Fruit fly (Drosophila melanogaster): ENCODE results near the gene sd.

sd gene

DNA sequence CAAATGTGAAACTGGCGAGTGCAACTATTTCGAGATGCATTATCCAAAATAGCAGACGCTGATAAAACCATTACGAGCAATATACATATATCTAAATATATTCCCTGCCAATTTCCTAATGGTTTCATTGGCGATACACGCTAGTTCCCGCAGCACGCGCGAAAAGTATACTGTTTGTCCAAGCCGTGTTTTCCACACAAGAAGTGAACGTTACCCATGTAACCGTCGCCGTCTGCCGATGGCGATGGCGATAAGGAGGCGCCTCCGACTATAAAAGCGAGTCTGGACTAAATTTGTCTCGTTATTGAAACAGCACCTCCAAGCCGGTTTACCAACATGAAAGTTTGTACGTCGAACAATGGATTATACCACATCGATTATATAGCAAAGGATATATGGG, 25.3 kb upstream of the sd start, which contains the start of gene CG43673:
CG43673 (plus strand) TSS at position 301 of the 400 bp plus-strand sequence.
- no peak for TF ChIP-seq wdn (GFP tag; IDR thresholded peaks at IDR 0.05)
- TF ChIP-seq z (GFP tag; IDR thresholded peaks at IDR 0.05): no peak
- TF ChIP-seq abd-A (tag; optimal IDR thresholded peaks at IDR 0.05): no peak
- no peak for TF ChIP-seq TFAM (GFP tag; optimal IDR thresholded peaks at IDR 0.05)
- no peak for TF ChIP-seq CG10321 (GFP tag; IDR thresholded peaks at IDR 0.05)
- TF ChIP-seq CG3995 (GFP tag; optimal IDR thresholded peaks at IDR 0.05): no peak
- TF ChIP-seq trem (tag; optimal IDR thresholded peaks at IDR 0.05): no peak
- no peak for TF ChIP-seq esg (GFP tag; conservative IDR thresholded peaks at IDR 0.05)
- no peak for TF ChIP-seq Sox102F (GFP tag; optimal IDR thresholded peaks at IDR 0.05)
- TF ChIP-seq fd64A (GFP tag; optimal IDR thresholded peaks at IDR 0.05): no peak
- TF ChIP-seq crp (GFP tag; optimal IDR thresholded peaks at IDR 0.05): no peak
- no peak for TF ChIP-seq bab2 (GFP tag; optimal IDR thresholded peaks at IDR 0.05)
- no peak for TF ChIP-seq CG11456 (GFP tag; IDR thresholded peaks at IDR 0.05)
- TF ChIP-seq CG3281 (GFP tag; optimal IDR thresholded peaks at IDR 0.05): no peak
- no peak for TF ChIP-seq CG2120 (GFP tag; optimal IDR thresholded peaks at IDR 0.05)
- no peak for TF ChIP-seq CG6689 (GFP tag; IDR thresholded peaks at IDR 0.05)
- TF ChIP-seq bcd (GFP tag; optimal IDR thresholded peaks at IDR 0.05): no peak
- no peak for TF ChIP-seq maf-S (GFP tag; optimal IDR thresholded peaks at IDR 0.05)
- no peak for TF ChIP-seq insv (GFP tag; optimal IDR thresholded peaks at IDR 0.05)
- TF ChIP-seq C15 (GFP tag; IDR thresholded peaks at IDR 0.05): no peak

DNA sequence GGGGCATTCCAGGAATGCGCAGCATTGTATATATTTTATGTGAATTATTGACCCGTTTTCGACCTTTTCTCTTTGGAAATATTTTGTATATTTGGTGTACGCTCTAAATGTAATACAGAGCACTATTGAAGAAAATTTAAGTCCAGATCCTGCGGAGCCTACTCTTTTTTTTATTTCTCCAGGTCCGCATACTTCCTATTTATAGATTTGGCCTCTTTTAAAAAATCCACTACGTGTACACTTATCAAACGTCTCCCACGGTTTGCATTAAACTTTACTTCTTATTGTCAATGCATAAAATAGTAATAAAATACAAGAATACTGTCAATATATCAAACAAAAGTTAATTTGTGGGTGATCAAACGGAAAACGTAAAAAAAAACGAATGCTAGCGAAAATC, 20.6 kb upstream of the sd start, which contains the start of gene Efhc1.1:
Efhc1.1 (minus strand) TSS at position 101 of the 400 bp plus-strand sequence.
- no peak for TF ChIP-seq hb (GFP tag; IDR thresholded peaks at IDR 0.05; ENCODE audit: partially characterized antibody)
- no peak for TF ChIP-seq CG17359 (tag; optimal IDR thresholded peaks at IDR 0.05)
- TF ChIP-seq slp2 (GFP tag; optimal IDR thresholded peaks at IDR 0.05): no peak
- TF ChIP-seq Nf-YB (GFP tag; optimal IDR thresholded peaks at IDR 0.05): no peak
- no peak for TF ChIP-seq YL-1 (GFP tag; optimal IDR thresholded peaks at IDR 0.05)
- no peak for TF ChIP-seq eyg (GFP tag; optimal IDR thresholded peaks at IDR 0.05)
- TF ChIP-seq tup (GFP tag; optimal IDR thresholded peaks at IDR 0.05): no peak
- TF ChIP-seq CG6689 (GFP tag; IDR thresholded peaks at IDR 0.05): no peak
- no peak for TF ChIP-seq H2.0 (GFP tag; IDR thresholded peaks at IDR 0.05)
- TF ChIP-seq Awh (GFP tag; IDR thresholded peaks at IDR 0.05): no peak
- TF ChIP-seq B-H1 (GFP tag; IDR thresholded peaks at IDR 0.05): no peak
- TF ChIP-seq Deaf1 (tag; optimal IDR thresholded peaks at IDR 0.05): no peak
- no peak for TF ChIP-seq CG14441 (GFP tag; IDR thresholded peaks at IDR 0.05)
- no peak for TF ChIP-seq gfzf (GFP tag; optimal IDR thresholded peaks at IDR 0.05)
- no peak for TF ChIP-seq Mes4 (GFP tag; optimal IDR thresholded peaks at IDR 0.05)
- TF ChIP-seq Bgb (GFP tag; IDR thresholded peaks at IDR 0.05; ENCODE audit: partially characterized antibody): no peak
- no peak for TF ChIP-seq CG17186 (GFP tag; optimal IDR thresholded peaks at IDR 0.05)
- no peak for TF ChIP-seq Doc3 (GFP tag; IDR thresholded peaks at IDR 0.05; ENCODE audit: partially characterized antibody)
- no peak for TF ChIP-seq CG1792 (GFP tag; optimal IDR thresholded peaks at IDR 0.05)
- TF ChIP-seq so (GFP tag; IDR thresholded peaks at IDR 0.05): no peak
